Worm (Caenorhabditis elegans): Measurements from ENCODE around the gene F53F4.15.

- no peak for TF ChIP-seq ama-1 (optimal IDR thresholded peaks at IDR 0.05)
- no peak for TF ChIP-seq jun-1 (tag; optimal IDR thresholded peaks at IDR 0.05)
- TF ChIP-seq nhr-42 (GFP tag; IDR thresholded peaks at IDR 0.05) = no peak
- no peak for TF ChIP-seq mdl-1 (tag; optimal IDR thresholded peaks at IDR 0.05)
- no peak for TF ChIP-seq mdt-29 (GFP tag; IDR thresholded peaks at IDR 0.05)
- no peak for TF ChIP-seq vab-7 (GFP tag; IDR thresholded peaks at IDR 0.05)
- no peak for TF ChIP-seq ztf-11 (tag; optimal IDR thresholded peaks at IDR 0.05)
- peak in 1 of 2 experiments; percentile 53 for TF ChIP-seq unc-62 (GFP tag; optimal IDR thresholded peaks at IDR 0.05 in 1 of 2)
- no peak for TF ChIP-seq unc-62 (tag; optimal IDR thresholded peaks at IDR 0.05)
- no peak for TF ChIP-seq F49E8.2 (tag; optimal IDR thresholded peaks at IDR 0.05; ENCODE audit: borderline replicate concordance)
- TF ChIP-seq nhr-25 (tag; optimal IDR thresholded peaks at IDR 0.05; ENCODE audit: borderline replicate concordance, insufficient read depth) = no peak
- TF ChIP-seq nhr-10 (tag; optimal IDR thresholded peaks at IDR 0.05) = no peak
- no peak for TF ChIP-seq snpc-4 (tag; optimal IDR thresholded peaks at IDR 0.05)
Measured at ce11 chrV:13591504-13592174, 29.1 kb upstream of the F53F4.15 start, which contains the start of gene tbcb-1.
